5 fruit fly cellular contexts compared by ENCODE assay signal in the genomic region with DNA sequence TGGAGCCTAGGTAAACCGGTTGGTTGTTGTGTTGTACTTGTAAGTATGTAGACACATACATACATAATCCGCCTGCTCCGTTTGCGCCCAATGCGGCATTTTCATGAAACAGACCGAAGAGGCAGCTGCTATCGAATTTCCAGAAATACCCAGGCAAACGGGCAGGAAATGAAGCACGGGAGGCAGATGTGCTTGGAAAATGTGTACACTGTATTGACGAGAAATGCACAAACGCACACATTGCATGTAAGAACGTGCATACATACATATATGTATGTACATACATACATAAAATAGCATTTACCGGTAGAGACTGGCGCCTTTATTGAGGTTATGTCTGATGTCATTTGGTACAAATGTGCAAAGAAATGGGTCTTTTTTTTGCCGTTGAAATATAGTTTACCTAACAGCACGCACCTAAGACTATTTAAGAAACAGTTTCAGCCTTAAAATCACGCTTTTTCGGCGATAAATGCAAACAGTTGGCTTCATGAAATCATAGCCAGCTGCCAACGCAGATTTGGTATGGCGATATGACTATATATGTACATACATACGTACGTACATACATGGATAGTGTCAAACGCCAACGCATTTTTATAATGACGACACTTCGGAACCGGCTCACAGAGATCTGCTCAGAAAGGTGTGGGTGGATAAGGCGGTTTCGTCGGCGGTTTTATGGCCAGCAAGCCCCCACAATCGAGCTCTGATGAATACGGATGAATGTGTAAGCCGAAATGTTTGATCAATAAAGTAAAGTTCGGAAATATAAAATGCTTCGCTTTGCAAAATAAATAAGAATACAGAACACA.
TF ChIP-seq lines count a peak whose summit lies in the region.

No protein-coding gene starts in this region.

- no peak for TF ChIP-seq CTCF in whole organism, embryonic (GFP tag; optimal IDR thresholded peaks at IDR 0.05; lab: Kevin White, UChicago)

TF ChIP-seq in whole organism, adult, 20 proteins besides CTCF, POLR2A, EP300 and RAD21:
- TF ChIP-seq pad (GFP tag; optimal IDR thresholded peaks at IDR 0.05; lab: Kevin White, UChicago) (no peak), kay (GFP tag; lab: Kevin White, UChicago; ENCODE audit: borderline replicate concordance) (peak; percentile 92)

TF ChIP-seq in whole organism, embryonic, 481 proteins besides CTCF, POLR2A, EP300 and RAD21 (continues in another document):
- TF ChIP-seq CG15479 (GFP tag; optimal IDR thresholded peaks at IDR 0.05; lab: Kevin White, UChicago) (peak; percentile 70), corto (GFP tag; optimal IDR thresholded peaks at IDR 0.05; lab: Kevin White, UChicago) (peak; percentile 56), CG2199 (GFP tag; IDR thresholded peaks at IDR 0.05; lab: Robert Waterston, UW) (peak; percentile 77; the same call in 2 of the 3 replicates), tap (tag; optimal IDR thresholded peaks at IDR 0.05; lab: Kevin White, UChicago) (peak; percentile 15), slbo (GFP tag; IDR thresholded peaks at IDR 0.05; lab: Robert Waterston, UW) (no peak), ssp (GFP tag; IDR thresholded peaks at IDR 0.05; lab: Robert Waterston, UW) (no peak), CG15514 (GFP tag; optimal IDR thresholded peaks at IDR 0.05; lab: Kevin White, UChicago) (peak; percentile 88), CG4360 (GFP tag; IDR thresholded peaks at IDR 0.05; lab: Robert Waterston, UW) (peak; percentile 42; the same call in 1 of the 2 replicates), CG2120 (GFP tag; optimal IDR thresholded peaks at IDR 0.05; lab: Kevin White, UChicago) (no peak), dm (GFP tag; optimal IDR thresholded peaks at IDR 0.05; lab: Kevin White, UChicago) (peak; percentile 3), ro (GFP tag; IDR thresholded peaks at IDR 0.05; lab: Robert Waterston, UW) (no peak), twi (tag; optimal IDR thresholded peaks at IDR 0.05; lab: Kevin White, UChicago) (peak; percentile 81), fru (optimal IDR thresholded peaks at IDR 0.05; lab: Kevin White, UChicago) (no peak), caup (GFP tag; optimal IDR thresholded peaks at IDR 0.05; lab: Kevin White, UChicago; ENCODE audit: severe bottlenecking) (peak; percentile 3), ac (GFP tag; optimal IDR thresholded peaks at IDR 0.05; lab: Kevin White, UChicago) (peak; percentile 79), jumu (GFP tag; optimal IDR thresholded peaks at IDR 0.05; lab: Kevin White, UChicago) (no peak), CG1529 (GFP tag; optimal IDR thresholded peaks at IDR 0.05; lab: Kevin White, UChicago) (peak; percentile 10), MBD-R2 (GFP tag; IDR thresholded peaks at IDR 0.05; lab: Robert Waterston, UW) (peak; percentile 40; the same call in 1 of the 2 replicates), so (GFP tag; IDR thresholded peaks at IDR 0.05; lab: Robert Waterston, UW) (peak; percentile 43; the same call in 2 of the 3 replicates)

TF ChIP-seq in whole organism, prepupa, 60 proteins besides CTCF, POLR2A, EP300 and RAD21 (continues in another document):
- TF ChIP-seq Met (GFP tag; optimal IDR thresholded peaks at IDR 0.05; lab: Kevin White, UChicago): peak; percentile 12
- peak; percentile 2 for TF ChIP-seq CG6854 (GFP tag; optimal IDR thresholded peaks at IDR 0.05; lab: Kevin White, UChicago)
- peak; percentile 42 for TF ChIP-seq Eip78C (GFP tag; lab: Kevin White, UChicago)
- TF ChIP-seq CG8632 (GFP tag; optimal IDR thresholded peaks at IDR 0.05; lab: Kevin White, UChicago): no peak
- TF ChIP-seq Lpt (GFP tag; optimal IDR thresholded peaks at IDR 0.05; lab: Kevin White, UChicago): peak; percentile 67
- peak; percentile 32 for TF ChIP-seq dsx (GFP tag; optimal IDR thresholded peaks at IDR 0.05; lab: Kevin White, UChicago; ENCODE audit: poor library complexity, severe bottlenecking)
- no peak for TF ChIP-seq esn (GFP tag; optimal IDR thresholded peaks at IDR 0.05; lab: Kevin White, UChicago)
- TF ChIP-seq CG11902 (GFP tag; optimal IDR thresholded peaks at IDR 0.05; lab: Kevin White, UChicago): no peak
- TF ChIP-seq achi (GFP tag; optimal IDR thresholded peaks at IDR 0.05; lab: Kevin White, UChicago): peak; percentile 2
- no peak for TF ChIP-seq CG16779 (tag; optimal IDR thresholded peaks at IDR 0.05; lab: Kevin White, UChicago)
- TF ChIP-seq svp (GFP tag; lab: Kevin White, UChicago): peak; percentile 11
- TF ChIP-seq Sox102F (GFP tag; optimal IDR thresholded peaks at IDR 0.05; lab: Kevin White, UChicago): no peak
- TF ChIP-seq fd85E (GFP tag; optimal IDR thresholded peaks at IDR 0.05; lab: Kevin White, UChicago): no peak
- peak; percentile 42 for TF ChIP-seq fkh (GFP tag; optimal IDR thresholded peaks at IDR 0.05; lab: Kevin White, UChicago)
- TF ChIP-seq salr (GFP tag; optimal IDR thresholded peaks at IDR 0.05; lab: Kevin White, UChicago): no peak
- TF ChIP-seq pdm3 (GFP tag; optimal IDR thresholded peaks at IDR 0.05; lab: Kevin White, UChicago): no peak
- TF ChIP-seq eg (GFP tag; IDR thresholded peaks at IDR 0.05; lab: Robert Waterston, UW): no peak
- TF ChIP-seq CG8319 (GFP tag; optimal IDR thresholded peaks at IDR 0.05; lab: Kevin White, UChicago): no peak
- TF ChIP-seq CG6808 (GFP tag; optimal IDR thresholded peaks at IDR 0.05; lab: Kevin White, UChicago): peak; percentile 35
- TF ChIP-seq CG11294 (GFP tag; IDR thresholded peaks at IDR 0.05; lab: Robert Waterston, UW): no peak
- TF ChIP-seq ss (GFP tag; optimal IDR thresholded peaks at IDR 0.05; lab: Kevin White, UChicago): peak in 1 of 2 experiments; percentile 13

TF ChIP-seq in whole organism, pupa, 21 proteins besides CTCF, POLR2A, EP300 and RAD21:
- TF ChIP-seq CG13204 (GFP tag; optimal IDR thresholded peaks at IDR 0.05; lab: Kevin White, UChicago): no peak
- peak; percentile 45; the same call in 1 of the 3 replicates for TF ChIP-seq CG4496 (GFP tag; IDR thresholded peaks at IDR 0.05; lab: Robert Waterston, UW)
- TF ChIP-seq CG8159 (tag; optimal IDR thresholded peaks at IDR 0.05; lab: Kevin White, UChicago): peak; percentile 32
- no peak for TF ChIP-seq CG10348 (GFP tag; IDR thresholded peaks at IDR 0.05; lab: Robert Waterston, UW)

TF ChIP-seq in whole organism, wandering third instar larva, 38 proteins besides CTCF, POLR2A, EP300 and RAD21:
- no peak for TF ChIP-seq sv (GFP tag; optimal IDR thresholded peaks at IDR 0.05; lab: Kevin White, UChicago)
- TF ChIP-seq dl (GFP tag; optimal IDR thresholded peaks at IDR 0.05; lab: Kevin White, UChicago; ENCODE audit: insufficient read depth in 1 of 2, partially characterized antibody in 2 of 2): no peak
- TF ChIP-seq Rel (GFP tag; optimal IDR thresholded peaks at IDR 0.05; lab: Kevin White, UChicago): no peak
- TF ChIP-seq Rel (tag; optimal IDR thresholded peaks at IDR 0.05; lab: Kevin White, UChicago): peak; percentile 17
- no peak for TF ChIP-seq OdsH (GFP tag; optimal IDR thresholded peaks at IDR 0.05; lab: Kevin White, UChicago)
- TF ChIP-seq Jra (GFP tag; optimal IDR thresholded peaks at IDR 0.05; lab: Kevin White, UChicago): no peak
- TF ChIP-seq Sp1 (GFP tag; optimal IDR thresholded peaks at IDR 0.05; lab: Kevin White, UChicago): no peak
- TF ChIP-seq usp (GFP tag; optimal IDR thresholded peaks at IDR 0.05; lab: Kevin White, UChicago): no peak
- TF ChIP-seq HLH106 (tag; optimal IDR thresholded peaks at IDR 0.05; lab: Kevin White, UChicago): peak; percentile 10
- TF ChIP-seq Dfd (GFP tag; optimal IDR thresholded peaks at IDR 0.05; lab: Kevin White, UChicago): no peak
- no peak for TF ChIP-seq Hnf4 (GFP tag; optimal IDR thresholded peaks at IDR 0.05; lab: Kevin White, UChicago)
- no peak for TF ChIP-seq sage (GFP tag; optimal IDR thresholded peaks at IDR 0.05; lab: Kevin White, UChicago)
- no peak for TF ChIP-seq jim (GFP tag; optimal IDR thresholded peaks at IDR 0.05; lab: Kevin White, UChicago)
- TF ChIP-seq dmrt93B (GFP tag; optimal IDR thresholded peaks at IDR 0.05; lab: Kevin White, UChicago): no peak
